Worm (Caenorhabditis elegans): ENCODE data around the gene alh-6.
A peak's percentile ranks its signal among the peaks of the same experiment; 100 is the strongest.

ce11 chrII:1341416-1341815, 31.5 kb upstream of the alh-6 start:
- TF ChIP-seq hmg-1.1 (GFP tag; IDR thresholded peaks at IDR 0.05) (peak; percentile 30; the same call in 1 of the 2 replicates), pha-4 (GFP tag; IDR thresholded peaks at IDR 0.05) (no peak), pha-4 (tag; optimal IDR thresholded peaks at IDR 0.05) (no peak), nhr-77 (tag; optimal IDR thresholded peaks at IDR 0.05) (no peak), zag-1 (tag; optimal IDR thresholded peaks at IDR 0.05) (no peak), lir-3 (tag; optimal IDR thresholded peaks at IDR 0.05) (no peak), ceh-82 (tag; optimal IDR thresholded peaks at IDR 0.05) (no peak), lsy-2 (tag; optimal IDR thresholded peaks at IDR 0.05) (peak in 1 of 2 experiments; percentile 7), ceh-44 (GFP tag; IDR thresholded peaks at IDR 0.05) (no peak), unc-130 (GFP tag; optimal IDR thresholded peaks at IDR 0.05) (no peak), gei-8 (GFP tag; optimal IDR thresholded peaks at IDR 0.05) (no peak), nhr-11 (tag; optimal IDR thresholded peaks at IDR 0.05) (no peak), dve-1 (tag; optimal IDR thresholded peaks at IDR 0.05; ENCODE audit: insufficient read depth) (no peak)
